Fruit fly (Drosophila melanogaster) whole organism, embryonic: ENCODE data around the gene CG3634.

Source experiments
- Ada2b ChIP-seq: fragments of 200-800 bp; sonication (Bioruptor generic); IDR thresholded peaks from 2 replicates; pipeline ENCODE4 v1.3.6; 2022; ENCODE audit warnings: missing biosample characterization, missing genetic modification characterization
- BEAF-32 ChIP-seq: fragments of 200-800 bp; sonication (Bioruptor generic); optimal IDR thresholded peaks from 3 replicates; lab custom pipeline; 2017; ENCODE audit warnings: missing biosample characterization, missing genetic modification characterization, mild to moderate bottlenecking, moderate library complexity, missing genetic modification reagents
- CG10543 ChIP-seq: fragments of 200-800 bp; sonication (Bioruptor generic); optimal IDR thresholded peaks from 3 replicates; lab custom pipeline; 2017; ENCODE audit warnings: missing biosample characterization, mild to moderate bottlenecking, missing genetic modification characterization, moderate library complexity
- CG11504 ChIP-seq: fragments of 200-800 bp; sonication (Bioruptor generic); optimal IDR thresholded peaks from 3 replicates; lab custom pipeline; 2019; ENCODE audit warnings: missing biosample characterization, mild to moderate bottlenecking, missing genetic modification characterization, moderate library complexity
- CG14014 ChIP-seq: fragments of 200-800 bp; sonication (Bioruptor generic); IDR thresholded peaks from 2 replicates; pipeline ENCODE4 v1.3.6; 2022; ENCODE audit warnings: missing biosample characterization, missing genetic modification characterization
- CG14965 ChIP-seq: fragments of 200-800 bp; sonication (Bioruptor generic); optimal IDR thresholded peaks from 2 replicates; lab custom pipeline; 2016; ENCODE audit warnings: missing biosample characterization, missing genetic modification characterization, borderline replicate concordance
- CG15479 ChIP-seq: fragments of 200-800 bp; sonication (Bioruptor generic); optimal IDR thresholded peaks from 3 replicates; lab custom pipeline; 2019; ENCODE audit warnings: missing biosample characterization, mild to moderate bottlenecking, missing genetic modification characterization, moderate library complexity
- CG17568 ChIP-seq: fragments of 200-800 bp; sonication (Bioruptor generic); optimal IDR thresholded peaks from 2 replicates; lab custom pipeline; 2018; ENCODE audit warnings: missing biosample characterization, mild to moderate bottlenecking, missing genetic modification characterization, moderate library complexity
- CG1792 ChIP-seq: fragments of 200-800 bp; sonication (Bioruptor generic); optimal IDR thresholded peaks from 2 replicates; lab custom pipeline; 2016; ENCODE audit warnings: missing biosample characterization, missing genetic modification characterization
- CG2875 ChIP-seq: fragments of 200-800 bp; sonication (Bioruptor generic); optimal IDR thresholded peaks from 2 replicates; lab custom pipeline; 2017; ENCODE audit warnings: missing biosample characterization, mild to moderate bottlenecking, missing genetic modification characterization, missing genetic modification reagents
- CG31365 ChIP-seq: fragments of 200-800 bp; sonication (Bioruptor generic); optimal IDR thresholded peaks from 2 replicates; lab custom pipeline; 2018; ENCODE audit warnings: missing biosample characterization, mild to moderate bottlenecking, missing genetic modification characterization
- CG31388 ChIP-seq: fragments of 200-800 bp; sonication (Bioruptor generic); optimal IDR thresholded peaks from 2 replicates; lab custom pipeline; 2016; ENCODE audit warnings: missing biosample characterization, missing genetic modification characterization
- CG5180 ChIP-seq: fragments of 200-800 bp; sonication (Bioruptor generic); optimal IDR thresholded peaks from 3 replicates; lab custom pipeline; 2017; ENCODE audit warnings: missing biosample characterization, missing genetic modification characterization, mild to moderate bottlenecking, moderate library complexity, missing genetic modification reagents
- CG5953 ChIP-seq: fragments of 200-800 bp; sonication (Bioruptor generic); IDR thresholded peaks from 2 replicates; pipeline ENCODE4 v1.3.6; 2022; ENCODE audit warnings: missing biosample characterization, missing genetic modification characterization
- CG6813 ChIP-seq: fragments of 200-800 bp; sonication (Bioruptor generic); optimal IDR thresholded peaks from 2 replicates; lab custom pipeline; 2017; ENCODE audit warnings: missing biosample characterization, missing genetic modification characterization, mild to moderate bottlenecking, moderate library complexity, missing genetic modification reagents
- CG7372 ChIP-seq: fragments of 200-800 bp; sonication (Bioruptor generic); IDR thresholded peaks from 2 replicates; pipeline ENCODE4 v1.3.6; 2022; ENCODE audit warnings: missing biosample characterization, missing genetic modification characterization
- CG7556 ChIP-seq: fragments of 200-800 bp; sonication (Bioruptor generic); optimal IDR thresholded peaks from 2 replicates; lab custom pipeline; 2017; ENCODE audit warnings: missing biosample characterization, mild to moderate bottlenecking, missing genetic modification characterization
- CG9609 ChIP-seq: fragments of 200-800 bp; sonication (Bioruptor generic); optimal IDR thresholded peaks from 3 replicates; lab custom pipeline; 2016; ENCODE audit warnings: missing biosample characterization, missing genetic modification characterization
- CG9817 ChIP-seq: fragments of 200-800 bp; sonication (Bioruptor generic); optimal IDR thresholded peaks from 2 replicates; lab custom pipeline; 2018; ENCODE audit warnings: missing biosample characterization, mild to moderate bottlenecking, missing genetic modification characterization, moderate library complexity
- D19B ChIP-seq: fragments of 200-800 bp; sonication (Bioruptor generic); optimal IDR thresholded peaks from 2 replicates; lab custom pipeline; 2017; ENCODE audit warnings: missing biosample characterization, mild to moderate bottlenecking, missing genetic modification characterization
- Dp ChIP-seq: fragments of 200-800 bp; sonication (Bioruptor generic); optimal IDR thresholded peaks from 2 replicates; lab custom pipeline; 2018; ENCODE audit warnings: missing biosample characterization, mild to moderate bottlenecking, missing genetic modification characterization, moderate library complexity
- Fer2 ChIP-seq: fragments of 200-800 bp; sonication (Bioruptor generic); optimal IDR thresholded peaks from 2 replicates; lab custom pipeline; 2018; ENCODE audit warnings: missing biosample characterization, mild to moderate bottlenecking, missing genetic modification characterization, moderate library complexity
- Hand ChIP-seq: fragments of 200-800 bp; sonication (Bioruptor generic); optimal IDR thresholded peaks from 2 replicates; lab custom pipeline; 2017; ENCODE audit warnings: mild to moderate bottlenecking, missing biosample characterization, missing genetic modification reagents, missing genetic modification characterization
- Jarid2 ChIP-seq: fragments of 200-800 bp; sonication (Bioruptor generic); optimal IDR thresholded peaks from 3 replicates; lab custom pipeline; 2017; ENCODE audit warnings: mild to moderate bottlenecking, missing biosample characterization, missing genetic modification reagents, missing genetic modification characterization
- Nf-YA ChIP-seq: fragments of 200-800 bp; sonication (Bioruptor generic); IDR thresholded peaks from 2 replicates; pipeline ENCODE4 v1.3.6; 2022; ENCODE audit warnings: missing biosample characterization, missing genetic modification characterization
- Oaz ChIP-seq: fragments of 200-800 bp; sonication (Bioruptor generic); IDR thresholded peaks from 2 replicates; pipeline ENCODE4 v1.3.6; 2022; ENCODE audit warnings: missing biosample characterization, missing genetic modification characterization
- Trl ChIP-seq, 3 experiments: fragments of >200 bp in 2 of 3; fragments of 200-800 bp in 1 of 3; sonication (Bioruptor generic) in 1 of 3; optimal IDR thresholded peaks; 2 replicates in 1 of 3; 3 replicates in 2 of 3; lab custom pipeline; 2016 to 2017; ENCODE audit warnings: missing biosample characterization in 1 of 3, missing genetic modification characterization in 1 of 3
- ac ChIP-seq: fragments of 200-800 bp; sonication (Bioruptor generic); optimal IDR thresholded peaks from 3 replicates; lab custom pipeline; 2017; ENCODE audit warnings: missing biosample characterization, mild to moderate bottlenecking, missing genetic modification characterization
- az2 ChIP-seq: fragments of 200-800 bp; sonication (Bioruptor generic); optimal IDR thresholded peaks from 3 replicates; lab custom pipeline; 2016; ENCODE audit warnings: missing biosample characterization, missing genetic modification characterization
- chinmo ChIP-seq: fragments of 200-800 bp; sonication (Bioruptor generic); IDR thresholded peaks from 4 replicates; pipeline ENCODE4 v1.3.6; 2022; ENCODE audit warnings: missing biosample characterization, missing genetic modification characterization; ENCODE audit not compliant: partially characterized antibody
- croc ChIP-seq: fragments of 200-800 bp; sonication (Bioruptor generic); conservative IDR thresholded peaks from 3 replicates; pipeline ENCODE4 v1.3.6; 2022; ENCODE audit warnings: missing biosample characterization, missing genetic modification characterization
- exex ChIP-seq: fragments of 200-800 bp; sonication (Bioruptor generic); optimal IDR thresholded peaks from 4 replicates; lab custom pipeline; 2018; ENCODE audit warnings: missing biosample characterization, mild to moderate bottlenecking, missing genetic modification characterization, moderate library complexity
- fd102C ChIP-seq: fragments of 200-800 bp; sonication (Bioruptor generic); optimal IDR thresholded peaks from 2 replicates; lab custom pipeline; 2018; ENCODE audit warnings: missing biosample characterization, mild to moderate bottlenecking, missing genetic modification characterization, moderate library complexity
- fu2 ChIP-seq: fragments of 200-800 bp; sonication (Bioruptor generic); optimal IDR thresholded peaks from 2 replicates; lab custom pipeline; 2016; ENCODE audit warnings: missing biosample characterization, missing genetic modification characterization
- hb ChIP-seq: fragments of 200-800 bp; sonication (Bioruptor generic); IDR thresholded peaks from 3 replicates; pipeline ENCODE4 v1.3.6; 2022; ENCODE audit warnings: missing biosample characterization, missing genetic modification characterization; ENCODE audit not compliant: partially characterized antibody
- her ChIP-seq: fragments of 200-800 bp; sonication (Bioruptor generic); optimal IDR thresholded peaks from 2 replicates; lab custom pipeline; 2016; ENCODE audit warnings: missing biosample characterization, missing genetic modification characterization
- ind ChIP-seq: fragments of 200-800 bp; sonication (Bioruptor generic); optimal IDR thresholded peaks from 3 replicates; lab custom pipeline; 2016; ENCODE audit warnings: missing biosample characterization, missing genetic modification characterization
- jigr1 ChIP-seq: fragments of 200-800 bp; sonication (Bioruptor generic); IDR thresholded peaks from 3 replicates; pipeline ENCODE4 v1.3.6; 2022; ENCODE audit warnings: missing biosample characterization, missing genetic modification characterization
- org-1 ChIP-seq: fragments of 200-800 bp; sonication (Bioruptor generic); optimal IDR thresholded peaks from 2 replicates; lab custom pipeline; 2017; ENCODE audit warnings: missing biosample characterization, missing genetic modification characterization
- peb ChIP-seq: fragments of 200-800 bp; sonication (Bioruptor generic); IDR thresholded peaks from 2 replicates; pipeline ENCODE4 v1.3.6; 2022; ENCODE audit warnings: missing biosample characterization, missing genetic modification characterization
- repo ChIP-seq: fragments of 200-800 bp; sonication (Bioruptor generic); optimal IDR thresholded peaks from 2 replicates; lab custom pipeline; 2016; ENCODE audit warnings: missing biosample characterization, missing genetic modification characterization
- row ChIP-seq: fragments of 200-800 bp; sonication (Bioruptor generic); IDR thresholded peaks from 3 replicates; pipeline ENCODE4 v1.3.6; 2022; ENCODE audit warnings: missing biosample characterization, missing genetic modification characterization
- salm ChIP-seq: fragments of 200-800 bp; sonication (Bioruptor generic); optimal IDR thresholded peaks from 2 replicates; lab custom pipeline; 2018; ENCODE audit warnings: missing biosample characterization, mild to moderate bottlenecking, missing genetic modification characterization
- sd ChIP-seq: fragments of 200-800 bp; sonication (Bioruptor generic); optimal IDR thresholded peaks from 3 replicates; lab custom pipeline; 2018; ENCODE audit warnings: missing biosample characterization, mild to moderate bottlenecking, missing genetic modification characterization, moderate library complexity
- trem ChIP-seq: fragments of 200-800 bp; optimal IDR thresholded peaks from 3 replicates; lab custom pipeline; 2019; ENCODE audit warnings: missing biosample characterization, mild to moderate bottlenecking, missing genetic modification characterization, moderate library complexity
- twi ChIP-seq: fragments of 200-800 bp; optimal IDR thresholded peaks from 2 replicates; lab custom pipeline; 2019; ENCODE audit warnings: missing biosample characterization, mild to moderate bottlenecking, missing genetic modification characterization, moderate library complexity
- unc-4 ChIP-seq: fragments of 200-800 bp; sonication (Bioruptor generic); IDR thresholded peaks from 2 replicates; pipeline ENCODE4 v1.3.6; 2022; ENCODE audit warnings: missing biosample characterization, missing genetic modification characterization; ENCODE audit not compliant: partially characterized antibody
- wek ChIP-seq: fragments of 200-800 bp; sonication (Bioruptor generic); optimal IDR thresholded peaks from 3 replicates; lab custom pipeline; 2018; ENCODE audit warnings: missing biosample characterization, mild to moderate bottlenecking, missing genetic modification characterization, moderate library complexity
- yki ChIP-seq: fragments of >200 bp; optimal IDR thresholded peaks from 3 replicates; lab custom pipeline; 2018

The CG3634 gene

DNA sequence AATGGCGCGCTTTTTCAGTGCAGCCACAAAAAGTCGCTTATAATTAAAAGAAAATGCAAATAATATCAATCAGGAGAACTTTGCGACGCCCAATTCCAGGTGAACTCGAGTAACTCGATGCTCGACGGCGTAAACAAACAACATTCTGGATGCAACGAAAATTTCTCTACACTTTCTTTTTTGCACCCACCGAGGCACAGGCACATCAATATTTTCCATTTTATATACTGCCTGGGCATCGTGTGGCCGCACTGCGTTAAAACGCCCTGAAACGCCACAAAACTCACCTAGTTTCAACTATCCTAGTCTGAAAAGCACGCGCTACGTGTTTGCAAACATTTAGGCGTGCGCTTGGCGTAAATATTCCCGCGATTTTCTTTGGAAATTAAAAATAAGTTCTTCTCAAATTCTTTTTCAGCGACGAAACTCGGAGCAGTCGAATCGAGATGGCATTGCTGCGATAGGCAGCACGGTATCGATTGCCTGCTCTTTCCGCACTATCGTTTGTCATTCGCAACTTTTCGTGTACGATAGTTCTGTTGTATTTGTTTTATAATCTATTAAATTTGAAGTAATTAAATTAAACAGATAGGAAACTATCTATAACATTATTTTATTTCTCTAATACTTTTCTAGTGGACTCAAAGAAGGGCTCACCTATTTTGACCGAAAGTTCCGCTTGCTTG is 23.2 kb downstream of the CG3634 start, which contains the start of gene Pcif1 (continued):
- TF ChIP-seq hb (GFP tag; lab: Robert Waterston, UW) (peak; percentile 98), Jarid2 (GFP tag; lab: Kevin White, UChicago) (peak; percentile 10), CG9817 (no peak), Ada2b (no peak), twi (tag; lab: Kevin White, UChicago) (no peak), CG6813 (no peak), fd102C (GFP tag; lab: Kevin White, UChicago) (no peak), repo (no peak), fu2 (GFP tag; lab: Kevin White, UChicago) (no peak), BEAF-32 (GFP tag; lab: Kevin White, UChicago) (peak; percentile 98), chinmo (GFP tag; lab: Robert Waterston, UW) (peak; percentile 100), CG10543 (GFP tag; lab: Kevin White, UChicago) (no peak), croc (no peak), ind (GFP tag; lab: Kevin White, UChicago) (no peak), Hand (GFP tag; lab: Kevin White, UChicago) (no peak), trem (peak; percentile 67), Trl (optimal IDR thresholded peaks at IDR 0.05; lab: Kevin White, UChicago) (no peak), Trl (GFP tag; optimal IDR thresholded peaks at IDR 0.05; lab: Kevin White, UChicago) (no peak), Dp (peak; percentile 66), CG17568 (GFP tag; lab: Kevin White, UChicago) (peak; percentile 28), CG31388 (GFP tag; lab: Kevin White, UChicago) (no peak), row (GFP tag; lab: Robert Waterston, UW) (peak; percentile 73), org-1 (no peak), yki (lab: Kevin White, UChicago) (no peak), exex (tag; lab: Kevin White, UChicago) (no peak), her (GFP tag; lab: Kevin White, UChicago) (no peak), unc-4 (peak; percentile 99), D19B (no peak), sd (tag; lab: Kevin White, UChicago) (no peak), Nf-YA (no peak), CG31365 (tag; lab: Kevin White, UChicago) (no peak), CG11504 (tag; lab: Kevin White, UChicago) (no peak), CG9609 (no peak), az2 (GFP tag; lab: Kevin White, UChicago) (no peak), CG14014 (GFP tag; lab: Robert Waterston, UW) (no peak), CG1792 (GFP tag; lab: Kevin White, UChicago) (no peak), ac (GFP tag; lab: Kevin White, UChicago) (no peak), CG14965 (GFP tag; lab: Kevin White, UChicago) (no peak), CG5180 (GFP tag; lab: Kevin White, UChicago) (no peak), wek (GFP tag; lab: Kevin White, UChicago) (no peak), CG7372 (GFP tag; lab: Robert Waterston, UW) (no peak), Fer2 (tag; lab: Kevin White, UChicago) (no peak), Oaz (GFP tag; lab: Robert Waterston, UW) (no peak), CG7556 (GFP tag; lab: Kevin White, UChicago) (no peak), CG2875 (GFP tag; lab: Kevin White, UChicago) (no peak), CG5953 (no peak), peb (no peak), jigr1 (GFP tag; lab: Robert Waterston, UW) (no peak), salm (tag; lab: Kevin White, UChicago) (no peak), CG15479 (GFP tag; lab: Kevin White, UChicago) (no peak)
